Worm (Caenorhabditis elegans) whole organism, L1 larva: ENCODE results near the gene Y75B12B.10.
"Not testable (repeated sequence)": the region's sequence is repeated elsewhere in the genome, so short reads cannot be mapped to it uniquely, and the experiment has no call there.

Source experiments
- C16A3.4 ChIP-seq: fragments of 150-350 bp; optimal IDR thresholded peaks from 2 replicates; lab custom pipeline; 2014; ENCODE audit warnings: missing biosample characterization, missing genetic modification characterization
- C34B4.2 ChIP-seq: sonication (generic microtip); optimal IDR thresholded peaks from 2 replicates; lab custom pipeline; 2017; ENCODE audit warnings: mild to moderate bottlenecking, missing genetic modification characterization, missing compliant biosample characterization
- F16B12.6 ChIP-seq: fragments of 150-350 bp; optimal IDR thresholded peaks from 2 replicates; lab custom pipeline; 2014; ENCODE audit warnings: missing biosample characterization, missing genetic modification characterization
- Y116A8C.19 ChIP-seq: sonication (generic microtip); optimal IDR thresholded peaks from 2 replicates; lab custom pipeline; 2016; ENCODE audit warnings: missing compliant biosample characterization, missing genetic modification characterization, borderline replicate concordance
- blmp-1 ChIP-seq: fragments of 150-350 bp; optimal IDR thresholded peaks from 2 replicates; lab custom pipeline; 2014; ENCODE audit warnings: missing biosample characterization, missing genetic modification characterization
- ceh-63 ChIP-seq: fragments of 200-800 bp; sonication (Bioruptor generic); optimal IDR thresholded peaks from 2 replicates; lab custom pipeline; 2018; ENCODE audit warnings: mild to moderate bottlenecking, missing genetic modification characterization, missing compliant biosample characterization
- ceh-8 ChIP-seq: fragments of 200-800 bp; sonication (Bioruptor generic); optimal IDR thresholded peaks from 2 replicates; lab custom pipeline; 2018; ENCODE audit warnings: mild to moderate bottlenecking, missing genetic modification characterization, moderate library complexity, missing compliant biosample characterization
- ceh-82 ChIP-seq, 3 experiments: fragments of 150-350 bp in 1 of 3; sonication (generic microtip) in 2 of 3; optimal IDR thresholded peaks; 2 replicates each; lab custom pipeline; 2014 to 2017; ENCODE audit warnings: missing biosample characterization in 3 of 3, missing genetic modification characterization in 3 of 3
- dsc-1 ChIP-seq: sonication (generic microtip); optimal IDR thresholded peaks from 2 replicates; lab custom pipeline; 2016; ENCODE audit warnings: mild to moderate bottlenecking, missing genetic modification characterization, missing compliant biosample characterization
- fkh-10 ChIP-seq: sonication (generic microtip); optimal IDR thresholded peaks from 2 replicates; lab custom pipeline; 2017; ENCODE audit warnings: missing biosample characterization, missing genetic modification reagents, missing genetic modification characterization
- fkh-8 ChIP-seq: sonication (generic microtip); optimal IDR thresholded peaks from 2 replicates; lab custom pipeline; 2016; ENCODE audit warnings: mild to moderate bottlenecking, missing genetic modification characterization, missing compliant biosample characterization
- fos-1 ChIP-seq: fragments of 150-350 bp; optimal IDR thresholded peaks from 2 replicates; lab custom pipeline; 2014; ENCODE audit warnings: missing biosample characterization, missing genetic modification characterization
- grh-1 ChIP-seq: fragments of 200-800 bp; sonication (Bioruptor generic); IDR thresholded peaks from 2 replicates; pipeline ENCODE4 v1.3.6; 2022; ENCODE audit warnings: missing genetic modification reagents, missing genetic modification characterization, missing compliant biosample characterization
- hpl-2 ChIP-seq: fragments of 150-350 bp; optimal IDR thresholded peaks from 2 replicates; lab custom pipeline; 2014; ENCODE audit warnings: missing biosample characterization, missing genetic modification reagents, missing genetic modification characterization
- isw-1 ChIP-seq: fragments of 200-800 bp; sonication (Bioruptor generic); IDR thresholded peaks from 2 replicates; pipeline ENCODE4 v1.3.6; 2022; ENCODE audit warnings: missing genetic modification characterization, missing compliant biosample characterization
- jun-1 ChIP-seq: fragments of 150-350 bp; optimal IDR thresholded peaks from 2 replicates; lab custom pipeline; 2014; ENCODE audit warnings: missing biosample characterization, missing genetic modification reagents, missing genetic modification characterization
- lin-15B ChIP-seq: fragments of 150-350 bp; sonication (generic microtip); optimal IDR thresholded peaks from 3 replicates; lab custom pipeline; 2014; ENCODE audit warnings: missing biosample characterization, missing genetic modification characterization
- lin-35 ChIP-seq, 2 experiments: fragments of 150-350 bp; optimal IDR thresholded peaks; 2 replicates each; lab custom pipeline; 2014; ENCODE audit warnings: missing biosample characterization in 2 of 2, missing genetic modification characterization in 2 of 2, missing genetic modification reagents in 2 of 2
- lin-39 ChIP-seq: fragments of 150-350 bp; optimal IDR thresholded peaks from 2 replicates; lab custom pipeline; 2014; ENCODE audit warnings: missing biosample characterization, missing genetic modification reagents, missing genetic modification characterization
- lsy-2 ChIP-seq, 2 experiments: fragments of 150-350 bp; optimal IDR thresholded peaks; 2 replicates each; lab custom pipeline; 2014; ENCODE audit warnings: missing biosample characterization in 2 of 2, missing genetic modification characterization in 2 of 2
- mab-9 ChIP-seq: fragments of 200-800 bp; sonication (Bioruptor generic); IDR thresholded peaks from 2 replicates; pipeline ENCODE4 v1.3.6; 2022; ENCODE audit warnings: missing genetic modification reagents, missing genetic modification characterization, missing compliant biosample characterization
- mef-2 ChIP-seq: fragments of 150-350 bp; optimal IDR thresholded peaks from 2 replicates; lab custom pipeline; 2014; ENCODE audit warnings: missing biosample characterization, missing genetic modification characterization
- mep-1 ChIP-seq: fragments of 150-350 bp; optimal IDR thresholded peaks from 2 replicates; lab custom pipeline; 2014; ENCODE audit warnings: missing biosample characterization, missing genetic modification characterization
- nhr-11 ChIP-seq: fragments of 150-350 bp; optimal IDR thresholded peaks from 2 replicates; lab custom pipeline; 2014; ENCODE audit warnings: missing biosample characterization, missing genetic modification characterization
- nhr-47 ChIP-seq: sonication (generic microtip); optimal IDR thresholded peaks from 2 replicates; lab custom pipeline; 2016; ENCODE audit warnings: mild to moderate bottlenecking, missing genetic modification characterization, moderate library complexity, missing compliant biosample characterization
- nhr-76 ChIP-seq: sonication (generic microtip); optimal IDR thresholded peaks from 2 replicates; lab custom pipeline; 2017; ENCODE audit warnings: missing biosample characterization, missing genetic modification characterization
- nhr-84 ChIP-seq: sonication (generic microtip); optimal IDR thresholded peaks from 2 replicates; lab custom pipeline; 2017; ENCODE audit warnings: missing biosample characterization, missing genetic modification characterization
- nhr-90 ChIP-seq: sonication (generic microtip); optimal IDR thresholded peaks from 2 replicates; lab custom pipeline; 2016; ENCODE audit warnings: mild to moderate bottlenecking, missing genetic modification characterization, missing compliant biosample characterization; ENCODE audit not compliant: poor library complexity
- pag-3 ChIP-seq: sonication (generic microtip); optimal IDR thresholded peaks from 2 replicates; lab custom pipeline; 2017; ENCODE audit warnings: missing genetic modification characterization, mild to moderate bottlenecking, missing compliant biosample characterization, antibody characterized with exemption, borderline replicate concordance; ENCODE audit not compliant: insufficient read depth
- pax-3 ChIP-seq: fragments of 200-800 bp; sonication (Bioruptor generic); optimal IDR thresholded peaks from 2 replicates; lab custom pipeline; 2018; ENCODE audit warnings: mild to moderate bottlenecking, missing genetic modification characterization, moderate library complexity, missing compliant biosample characterization
- rnt-1 ChIP-seq: sonication (generic microtip); optimal IDR thresholded peaks from 2 replicates; lab custom pipeline; 2016; ENCODE audit warnings: mild to moderate bottlenecking, missing genetic modification characterization, moderate library complexity, missing compliant biosample characterization
- snpc-4 ChIP-seq: fragments of 150-350 bp; optimal IDR thresholded peaks from 2 replicates; lab custom pipeline; 2014; ENCODE audit warnings: missing biosample characterization, missing genetic modification characterization
- sox-4 ChIP-seq: sonication (generic microtip); optimal IDR thresholded peaks from 2 replicates; lab custom pipeline; 2016; ENCODE audit warnings: missing genetic modification characterization, missing compliant biosample characterization
- unc-130 ChIP-seq: fragments of 150-350 bp; optimal IDR thresholded peaks from 2 replicates; lab custom pipeline; 2017; ENCODE audit warnings: missing biosample characterization, missing genetic modification characterization, inconsistent platforms
- unc-30 ChIP-seq: sonication (generic microtip); optimal IDR thresholded peaks from 2 replicates; lab custom pipeline; 2017; ENCODE audit warnings: missing biosample characterization, missing genetic modification characterization
- unc-86 ChIP-seq: sonication (generic microtip); optimal IDR thresholded peaks from 2 replicates; lab custom pipeline; 2016; ENCODE audit warnings: missing genetic modification characterization, missing compliant biosample characterization
- vab-15 ChIP-seq: sonication (generic microtip); optimal IDR thresholded peaks from 2 replicates; lab custom pipeline; 2017; ENCODE audit warnings: missing genotype, mild to moderate bottlenecking, missing genetic modification characterization, missing compliant biosample characterization
- xbp-1 ChIP-seq: sonication (generic microtip); optimal IDR thresholded peaks from 2 replicates; lab custom pipeline; 2016; ENCODE audit warnings: missing genetic modification characterization, missing compliant biosample characterization
- ztf-11 ChIP-seq, 2 experiments: sonication (generic microtip); optimal IDR thresholded peaks; 2 replicates each; lab custom pipeline; 2016 to 2017; ENCODE audit warnings: missing genetic modification characterization in 2 of 2, missing biosample characterization in 1 of 2, missing compliant biosample characterization in 1 of 2

Y75B12B.10 gene

ce11 chrV:15215175-15215574 is 15.3 kb downstream of the Y75B12B.10 start, which contains the start of gene sri-26:
TSS of gene sri-26 (plus strand) at chrV:15215475.
- not testable (repeated sequence) for TF ChIP-seq rnt-1, snpc-4, fkh-8 (tag; lab: Kevin White, UChicago)

ce11 chrV:15216705-15217104 is 16.8 kb downstream of the Y75B12B.10 start, which contains the start of gene sri-25:
TSS of gene sri-25 (plus strand) at chrV:15217005.
- no peak for TF ChIP-seq xbp-1 (tag; lab: Kevin White, UChicago)
- no peak for TF ChIP-seq nhr-47 (tag; lab: Kevin White, UChicago)
- TF ChIP-seq pax-3 (tag; lab: Kevin White, UChicago): no peak
- TF ChIP-seq F16B12.6 (tag; lab: Kevin White, UChicago): no peak
- TF ChIP-seq ztf-11 (tag; optimal IDR thresholded peaks at IDR 0.05; lab: Kevin White, UChicago): no peak
- TF ChIP-seq grh-1 (GFP tag; lab: Robert Waterston, UW): no peak
- no peak for TF ChIP-seq dsc-1
- no peak for TF ChIP-seq nhr-76 (tag; lab: Kevin White, UChicago)
- TF ChIP-seq unc-130 (tag; lab: Kevin White, UChicago): no peak
- no peak for TF ChIP-seq C34B4.2 (tag; lab: Kevin White, UChicago)
- TF ChIP-seq pag-3: no peak
- no peak for TF ChIP-seq lin-35 (GFP tag; optimal IDR thresholded peaks at IDR 0.05; lab: Kevin White, UChicago)
- no peak for TF ChIP-seq ceh-82 (tag; optimal IDR thresholded peaks at IDR 0.05; lab: Kevin White, UChicago)
- TF ChIP-seq sox-4: no peak
- TF ChIP-seq, all 84 proteins: peak for 0

- TF ChIP-seq dsc-1 (no peak), lin-39 (tag; lab: Kevin White, UChicago) (no peak), isw-1 (GFP tag; lab: Robert Waterston, UW) (no peak), unc-86 (tag; lab: Kevin White, UChicago) (no peak), lsy-2 (tag; optimal IDR thresholded peaks at IDR 0.05; lab: Kevin White, UChicago) (no peak), unc-30 (no peak), C34B4.2 (tag; lab: Kevin White, UChicago) (no peak)
Measured at ce11 chrV:15221330-15221729, 21.5 kb downstream of the Y75B12B.10 start, which contains the start of gene irld-25. TSS of gene irld-25 (plus strand) at chrV:15221630.

ce11 chrV:15223668-15224067 is 23.8 kb downstream of the Y75B12B.10 start, which contains the start of gene srw-24:
TSS of gene srw-24 (plus strand) at chrV:15223968.
- TF ChIP-seq C16A3.4 (tag; lab: Kevin White, UChicago): no peak
- TF ChIP-seq nhr-84 (tag; lab: Kevin White, UChicago): no peak
- no peak for TF ChIP-seq hpl-2
- TF ChIP-seq jun-1 (tag; lab: Kevin White, UChicago): no peak
- no peak for TF ChIP-seq lin-15B (tag; lab: Kevin White, UChicago)
- no peak for TF ChIP-seq nhr-76 (tag; lab: Kevin White, UChicago)
- TF ChIP-seq vab-15 (tag; lab: Kevin White, UChicago): no peak
- TF ChIP-seq ceh-8 (GFP tag; lab: Kevin White, UChicago): no peak
- no peak for TF ChIP-seq nhr-90 (tag; lab: Kevin White, UChicago)
- no peak for TF ChIP-seq ceh-63
- no peak for TF ChIP-seq fos-1 (tag; lab: Kevin White, UChicago)
- no peak for TF ChIP-seq mef-2
- no peak for TF ChIP-seq pax-3 (tag; lab: Kevin White, UChicago)
- TF ChIP-seq mep-1 (tag; lab: Kevin White, UChicago): no peak
- no peak for TF ChIP-seq nhr-11 (tag; lab: Kevin White, UChicago)
- TF ChIP-seq fkh-10 (GFP tag; lab: Kevin White, UChicago): no peak
- TF ChIP-seq lin-35 (GFP tag; optimal IDR thresholded peaks at IDR 0.05; lab: Kevin White, UChicago): no peak
- TF ChIP-seq Y116A8C.19 (tag; lab: Kevin White, UChicago): no peak
- TF ChIP-seq blmp-1 (tag; lab: Kevin White, UChicago): no peak
- TF ChIP-seq mab-9: no peak
